Fruit fly (Drosophila melanogaster): ENCODE measurements around the gene Mnt.
A peak's percentile ranks its signal among the peaks of the same experiment; 100 is the strongest.

Gene Mnt

DNA sequence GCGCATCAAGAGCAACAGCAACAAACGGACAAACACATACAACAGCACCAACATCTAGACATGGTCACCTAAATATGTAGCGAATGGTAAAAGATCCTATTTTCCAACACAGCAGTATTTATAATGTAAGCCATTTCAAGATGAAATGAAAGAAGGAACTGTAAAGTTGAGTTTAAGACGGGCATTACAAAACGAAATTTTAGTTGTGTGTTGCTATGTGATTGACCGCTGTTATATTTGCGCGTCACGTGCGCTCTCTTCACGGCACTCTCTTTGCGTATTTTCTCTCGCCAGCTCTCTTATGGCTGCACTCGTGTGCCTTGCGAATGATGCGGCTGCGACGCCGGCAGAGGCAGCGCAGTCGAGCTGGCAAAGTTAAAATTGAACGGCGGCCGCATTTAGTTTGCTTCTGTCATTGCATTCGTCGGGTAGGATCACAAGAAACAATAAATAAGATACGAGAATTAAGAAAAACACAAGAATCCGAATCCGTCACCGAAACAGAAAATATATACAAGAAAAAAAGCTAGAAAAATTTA lies 16.3 kb downstream of the Mnt start (continued):
- TF ChIP-seq CG13123 (GFP tag; optimal IDR thresholded peaks at IDR 0.05) = peak; percentile 18
- peak; percentile 35 for TF ChIP-seq CG10462 (GFP tag; optimal IDR thresholded peaks at IDR 0.05)
- TF ChIP-seq da (GFP tag; optimal IDR thresholded peaks at IDR 0.05) = no peak
- peak; percentile 36; the same call in 1 of the 2 replicates for TF ChIP-seq CG6272 (GFP tag; IDR thresholded peaks at IDR 0.05)
- TF ChIP-seq CG14050 (GFP tag; IDR thresholded peaks at IDR 0.05) = no peak
- peak; percentile 41 for TF ChIP-seq tio (GFP tag; optimal IDR thresholded peaks at IDR 0.05)
- peak; percentile 36 for TF ChIP-seq CG9932 (GFP tag; IDR thresholded peaks at IDR 0.05)
- TF ChIP-seq Trl (optimal IDR thresholded peaks at IDR 0.05) = peak; percentile 85 to 92
- TF ChIP-seq Trl (GFP tag; optimal IDR thresholded peaks at IDR 0.05) = peak; percentile 62
- TF ChIP-seq CG9876 (GFP tag; optimal IDR thresholded peaks at IDR 0.05) = peak; percentile 45
- peak; percentile 45; the same call in 1 of the 2 replicates for TF ChIP-seq onecut (GFP tag; IDR thresholded peaks at IDR 0.05)
- peak; percentile 46 for TF ChIP-seq CG6254 (GFP tag; optimal IDR thresholded peaks at IDR 0.05)
- TF ChIP-seq Oaz (GFP tag; IDR thresholded peaks at IDR 0.05) = no peak
- peak; percentile 40; the same call in 1 of the 2 replicates for TF ChIP-seq E2f2 (GFP tag; IDR thresholded peaks at IDR 0.05)
- TF ChIP-seq az2 (GFP tag; optimal IDR thresholded peaks at IDR 0.05) = peak; percentile 68
- TF ChIP-seq MBD-R2 (GFP tag; IDR thresholded peaks at IDR 0.05) = peak; percentile 31; the same call in 1 of the 2 replicates
- TF ChIP-seq danr (GFP tag; IDR thresholded peaks at IDR 0.05) = no peak
- no peak for TF ChIP-seq CG18011 (GFP tag; optimal IDR thresholded peaks at IDR 0.05)
- TF ChIP-seq CG12942 (GFP tag; optimal IDR thresholded peaks at IDR 0.05) = peak; percentile 64
- TF ChIP-seq tx (GFP tag; optimal IDR thresholded peaks at IDR 0.05) = no peak
- TF ChIP-seq Atf3 (GFP tag; optimal IDR thresholded peaks at IDR 0.05) = no peak
- TF ChIP-seq H2.0 (GFP tag; IDR thresholded peaks at IDR 0.05) = peak; percentile 73
- TF ChIP-seq CG2199 (GFP tag; IDR thresholded peaks at IDR 0.05) = 0 out of 3 replicates have a peak, but pooled peaks have one; percentile 22
- no peak for TF ChIP-seq abd-A (tag; optimal IDR thresholded peaks at IDR 0.05)
- TF ChIP-seq pros (GFP tag; optimal IDR thresholded peaks at IDR 0.05) = peak; percentile 32
- peak; percentile 50 for TF ChIP-seq CG13424 (tag; optimal IDR thresholded peaks at IDR 0.05)
- TF ChIP-seq trh (GFP tag; optimal IDR thresholded peaks at IDR 0.05) = no peak
- peak; percentile 11 for TF ChIP-seq CG10274 (GFP tag; optimal IDR thresholded peaks at IDR 0.05)
- peak; percentile 52; the same call in 1 of the 3 replicates for TF ChIP-seq gce (GFP tag; IDR thresholded peaks at IDR 0.05)
- TF ChIP-seq inv (GFP tag; IDR thresholded peaks at IDR 0.05; ENCODE audit: partially characterized antibody) = no peak
- TF ChIP-seq lmd (GFP tag; IDR thresholded peaks at IDR 0.05) = peak; percentile 59
- peak; percentile 63 for TF ChIP-seq oc (tag; optimal IDR thresholded peaks at IDR 0.05)
- peak; percentile 80 for TF ChIP-seq cwo (GFP tag; optimal IDR thresholded peaks at IDR 0.05)
- TF ChIP-seq psq (GFP tag; optimal IDR thresholded peaks at IDR 0.05) = no peak
- TF ChIP-seq Sox100B (GFP tag; optimal IDR thresholded peaks at IDR 0.05) = peak; percentile 19
- peak; percentile 16 for TF ChIP-seq CG12155 (GFP tag; optimal IDR thresholded peaks at IDR 0.05)
- TF ChIP-seq unpg (GFP tag; optimal IDR thresholded peaks at IDR 0.05) = peak; percentile 70
- TF ChIP-seq Ptx1 (GFP tag; IDR thresholded peaks at IDR 0.05) = peak; percentile 71
- TF ChIP-seq ftz-f1 (GFP tag; optimal IDR thresholded peaks at IDR 0.05) = no peak
- TF ChIP-seq Sry-β (GFP tag; optimal IDR thresholded peaks at IDR 0.05) = no peak
- TF ChIP-seq CG33557 (GFP tag; optimal IDR thresholded peaks at IDR 0.05) = no peak
- TF ChIP-seq CG8765 (GFP tag; IDR thresholded peaks at IDR 0.05) = no peak
- TF ChIP-seq Chrac-16 (GFP tag; optimal IDR thresholded peaks at IDR 0.05) = peak; percentile 29
- peak; percentile 46 for TF ChIP-seq Nf-YB (GFP tag; optimal IDR thresholded peaks at IDR 0.05)
- TF ChIP-seq CG3995 (GFP tag; optimal IDR thresholded peaks at IDR 0.05) = no peak
- no peak for TF ChIP-seq mirr (GFP tag; optimal IDR thresholded peaks at IDR 0.05)
- peak; percentile 53 for TF ChIP-seq CG13775 (GFP tag; optimal IDR thresholded peaks at IDR 0.05)
- TF ChIP-seq Six4 (GFP tag; optimal IDR thresholded peaks at IDR 0.05) = peak; percentile 52
- TF ChIP-seq D19B (GFP tag; optimal IDR thresholded peaks at IDR 0.05) = peak; percentile 0
- TF ChIP-seq ac (GFP tag; optimal IDR thresholded peaks at IDR 0.05) = no peak
- no peak for TF ChIP-seq CG30020 (tag; optimal IDR thresholded peaks at IDR 0.05)
